Worm (Caenorhabditis elegans): ENCODE results near the gene unc-41.

The unc-41 gene

DNA sequence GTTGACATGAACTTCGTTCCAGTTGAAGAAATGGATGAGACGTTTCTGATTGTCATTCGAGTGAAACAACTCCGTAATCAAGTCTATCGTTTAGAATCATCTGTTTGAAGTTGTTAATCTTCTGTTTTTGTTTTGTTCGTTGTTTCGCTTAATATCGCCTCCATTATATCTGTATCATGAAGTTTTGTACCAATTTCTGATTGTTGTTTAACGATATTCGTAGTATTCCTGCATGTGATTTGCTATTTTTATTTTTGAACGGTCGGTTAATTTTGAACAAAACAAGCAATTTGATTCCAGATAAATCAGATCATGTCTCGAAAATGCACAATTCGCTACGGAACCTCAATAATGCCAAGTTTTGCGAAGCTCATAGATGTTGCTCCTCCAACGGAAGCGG is 6.5 kb upstream of the unc-41 start, which contains the start of gene C27H6.9:
TSS of gene C27H6.9 (plus strand) at position 301 of the 400 bp plus-strand sequence.
- TF ChIP-seq tab-1 (GFP tag; IDR thresholded peaks at IDR 0.05), result no peak
- TF ChIP-seq ztf-29 (GFP tag; IDR thresholded peaks at IDR 0.05), result no peak
- no peak for TF ChIP-seq T22C8.4 (GFP tag; IDR thresholded peaks at IDR 0.05)
- no peak for TF ChIP-seq ztf-23 (GFP tag; IDR thresholded peaks at IDR 0.05)
- TF ChIP-seq ref-1 (GFP tag; conservative IDR thresholded peaks at IDR 0.05), result no peak
- no peak for TF ChIP-seq klf-2 (GFP tag; conservative IDR thresholded peaks at IDR 0.05)
- TF ChIP-seq cog-1 (tag; optimal IDR thresholded peaks at IDR 0.05), result no peak
- no peak for TF ChIP-seq flt-1 (GFP tag; IDR thresholded peaks at IDR 0.05)
- no peak for TF ChIP-seq med-1 (GFP tag; optimal IDR thresholded peaks at IDR 0.05; ENCODE audit: insufficient read depth)

DNA sequence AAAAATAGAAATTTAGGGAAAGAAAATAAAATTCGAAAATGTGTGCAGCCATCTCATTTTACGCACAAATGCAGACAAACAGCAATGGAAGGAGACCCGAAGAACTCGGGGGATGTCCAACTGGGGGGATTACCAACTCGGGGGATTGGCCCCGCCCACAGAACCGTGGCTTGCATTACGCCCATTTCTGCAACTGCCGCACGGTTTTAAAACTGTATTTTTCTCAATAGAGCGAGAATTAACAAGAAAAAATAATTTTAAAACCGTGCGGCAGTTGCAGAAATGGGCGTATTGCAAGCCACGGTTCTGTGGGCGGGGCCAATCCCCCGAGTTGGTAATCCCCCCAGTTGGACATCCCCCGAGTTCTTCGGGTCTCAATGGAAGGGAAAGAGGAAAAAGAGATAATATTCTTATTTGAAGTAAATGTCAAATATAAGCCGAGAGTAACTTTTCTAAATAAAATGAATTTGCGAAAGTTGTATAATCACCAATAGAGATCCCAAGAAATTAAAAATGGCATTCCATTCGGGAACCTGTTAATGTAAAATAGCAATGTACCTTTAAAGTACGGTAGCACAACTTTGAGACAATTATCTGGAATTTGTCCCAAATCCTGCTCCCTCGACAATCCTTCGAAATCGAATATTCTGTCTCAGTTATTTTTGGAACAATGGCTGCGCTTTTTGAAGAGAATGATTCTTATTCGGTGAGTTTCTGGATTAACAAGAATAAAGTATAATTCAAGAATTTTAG is 4.9 kb upstream of the unc-41 start, which contains the start of the genes ruvb-1 and tofu-1:
TSS of gene ruvb-1 (minus strand) at position 72 of the 753 bp plus-strand sequence.
TSS of gene tofu-1 (plus strand) at position 417 of the 753 bp plus-strand sequence.
- TF ChIP-seq ref-1 (GFP tag; conservative IDR thresholded peaks at IDR 0.05) (peak; percentile 55; the same call in 1 of the 2 replicates), ztf-23 (GFP tag; IDR thresholded peaks at IDR 0.05) (peak; percentile 68; the same call in 1 of the 2 replicates), klf-2 (GFP tag; conservative IDR thresholded peaks at IDR 0.05) (0 out of 2 replicates have a peak, but pooled peaks have one; percentile 23), flt-1 (GFP tag; IDR thresholded peaks at IDR 0.05) (peak; percentile 76)

DNA sequence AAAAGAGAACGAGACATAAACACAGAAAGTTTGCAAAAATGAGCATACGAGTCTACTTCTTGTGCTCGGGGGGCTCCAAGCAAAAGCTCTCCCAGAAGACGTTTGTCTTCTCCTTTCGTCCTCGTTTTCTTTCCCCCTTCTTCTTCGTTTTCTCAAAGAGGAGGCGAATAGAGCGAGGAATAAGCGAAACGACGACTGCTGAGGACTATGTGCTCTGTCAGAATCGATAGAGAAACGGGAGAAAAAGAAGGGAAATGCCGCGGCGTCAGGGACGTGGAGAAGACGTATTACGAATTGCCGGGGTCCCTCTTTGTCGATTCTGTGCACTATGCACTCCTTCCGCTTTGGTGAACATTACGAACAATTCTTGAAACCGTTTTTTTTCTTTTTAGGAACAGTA is 2.4 kb upstream of the unc-41 start:
- TF ChIP-seq ztf-23 (GFP tag; IDR thresholded peaks at IDR 0.05) (no peak), ztf-29 (GFP tag; IDR thresholded peaks at IDR 0.05) (no peak)

ce11 chrV:9977211-9977610 is 1.2 kb upstream of the unc-41 start:
- TF ChIP-seq T22C8.4 (GFP tag; IDR thresholded peaks at IDR 0.05) (no peak), ref-1 (GFP tag; conservative IDR thresholded peaks at IDR 0.05) (no peak), ztf-29 (GFP tag; IDR thresholded peaks at IDR 0.05) (no peak), tab-1 (GFP tag; IDR thresholded peaks at IDR 0.05) (no peak), med-1 (GFP tag; optimal IDR thresholded peaks at IDR 0.05; ENCODE audit: insufficient read depth) (no peak), flt-1 (GFP tag; IDR thresholded peaks at IDR 0.05) (no peak), klf-2 (GFP tag; conservative IDR thresholded peaks at IDR 0.05) (no peak), ztf-23 (GFP tag; IDR thresholded peaks at IDR 0.05) (no peak), cog-1 (tag; optimal IDR thresholded peaks at IDR 0.05) (no peak)

- TF ChIP-seq tab-1 (GFP tag; IDR thresholded peaks at IDR 0.05) (no peak), flt-1 (GFP tag; IDR thresholded peaks at IDR 0.05) (no peak), med-1 (GFP tag; optimal IDR thresholded peaks at IDR 0.05; ENCODE audit: insufficient read depth) (no peak), cog-1 (tag; optimal IDR thresholded peaks at IDR 0.05) (no peak), ztf-29 (GFP tag; IDR thresholded peaks at IDR 0.05) (no peak), T22C8.4 (GFP tag; IDR thresholded peaks at IDR 0.05) (no peak), klf-2 (GFP tag; conservative IDR thresholded peaks at IDR 0.05) (no peak), ref-1 (GFP tag; conservative IDR thresholded peaks at IDR 0.05) (no peak), ztf-23 (GFP tag; IDR thresholded peaks at IDR 0.05) (no peak)
Observed at ce11 chrV:9974264-9974663, 1.8 kb downstream of the unc-41 start.

DNA sequence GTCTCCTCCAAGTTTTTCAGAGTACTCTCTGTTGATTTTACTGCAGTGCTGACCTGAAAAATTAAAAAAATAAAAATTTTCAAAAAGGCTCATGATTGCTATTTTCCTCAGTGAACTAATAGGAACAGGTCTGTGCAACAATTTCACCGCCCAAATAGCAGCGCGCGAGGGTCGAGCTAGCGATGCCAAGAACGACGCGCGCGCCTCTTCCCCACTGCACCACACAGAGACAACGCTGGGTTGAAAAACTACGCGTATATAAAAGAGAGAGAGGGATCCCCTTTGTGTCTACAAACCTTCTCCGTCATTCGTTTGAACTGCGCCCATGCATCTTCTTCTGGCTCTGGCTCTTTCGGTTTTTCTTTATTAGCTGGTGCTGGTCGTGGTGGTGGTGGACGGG is 5.9 kb downstream of the unc-41 start:
- TF ChIP-seq med-1 (GFP tag; optimal IDR thresholded peaks at IDR 0.05; ENCODE audit: insufficient read depth), result peak; percentile 70
- peak; percentile 97 for TF ChIP-seq ztf-23 (GFP tag; IDR thresholded peaks at IDR 0.05)
- peak; percentile 87 for TF ChIP-seq ref-1 (GFP tag; conservative IDR thresholded peaks at IDR 0.05)
- peak; percentile 97 for TF ChIP-seq flt-1 (GFP tag; IDR thresholded peaks at IDR 0.05)
- TF ChIP-seq tab-1 (GFP tag; IDR thresholded peaks at IDR 0.05), result peak; percentile 96
- TF ChIP-seq cog-1 (tag; optimal IDR thresholded peaks at IDR 0.05), result peak; percentile 85
- TF ChIP-seq klf-2 (GFP tag; conservative IDR thresholded peaks at IDR 0.05), result peak; percentile 95
- peak; percentile 88 for TF ChIP-seq ztf-29 (GFP tag; IDR thresholded peaks at IDR 0.05)
- peak; percentile 92 for TF ChIP-seq T22C8.4 (GFP tag; IDR thresholded peaks at IDR 0.05)

DNA sequence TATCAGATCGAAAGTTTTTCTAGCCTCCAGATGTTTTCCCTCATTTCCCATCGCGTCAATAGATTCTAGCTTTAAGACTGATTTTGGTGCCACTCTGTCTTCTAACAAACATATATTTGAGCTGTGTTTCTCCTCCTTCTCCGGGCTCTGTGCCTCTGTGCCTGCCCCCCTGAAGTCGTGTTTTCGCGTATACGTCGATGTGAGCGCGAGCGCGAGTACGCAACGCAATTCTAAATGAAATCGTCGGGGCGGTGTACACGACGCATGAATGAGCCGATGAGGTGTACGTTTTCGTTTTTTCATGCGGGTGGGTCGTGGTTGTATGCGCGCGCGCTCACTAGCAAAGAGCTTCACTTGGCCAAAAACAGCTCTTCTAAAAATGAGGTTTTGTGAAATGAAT is 10.1 kb downstream of the unc-41 start:
- TF ChIP-seq ztf-23 (GFP tag; IDR thresholded peaks at IDR 0.05) (no peak), T22C8.4 (GFP tag; IDR thresholded peaks at IDR 0.05) (no peak), ztf-29 (GFP tag; IDR thresholded peaks at IDR 0.05) (no peak), klf-2 (GFP tag; conservative IDR thresholded peaks at IDR 0.05) (no peak), cog-1 (tag; optimal IDR thresholded peaks at IDR 0.05) (no peak), ref-1 (GFP tag; conservative IDR thresholded peaks at IDR 0.05) (no peak), med-1 (GFP tag; optimal IDR thresholded peaks at IDR 0.05; ENCODE audit: insufficient read depth) (no peak), tab-1 (GFP tag; IDR thresholded peaks at IDR 0.05) (no peak), flt-1 (GFP tag; IDR thresholded peaks at IDR 0.05) (no peak)

DNA sequence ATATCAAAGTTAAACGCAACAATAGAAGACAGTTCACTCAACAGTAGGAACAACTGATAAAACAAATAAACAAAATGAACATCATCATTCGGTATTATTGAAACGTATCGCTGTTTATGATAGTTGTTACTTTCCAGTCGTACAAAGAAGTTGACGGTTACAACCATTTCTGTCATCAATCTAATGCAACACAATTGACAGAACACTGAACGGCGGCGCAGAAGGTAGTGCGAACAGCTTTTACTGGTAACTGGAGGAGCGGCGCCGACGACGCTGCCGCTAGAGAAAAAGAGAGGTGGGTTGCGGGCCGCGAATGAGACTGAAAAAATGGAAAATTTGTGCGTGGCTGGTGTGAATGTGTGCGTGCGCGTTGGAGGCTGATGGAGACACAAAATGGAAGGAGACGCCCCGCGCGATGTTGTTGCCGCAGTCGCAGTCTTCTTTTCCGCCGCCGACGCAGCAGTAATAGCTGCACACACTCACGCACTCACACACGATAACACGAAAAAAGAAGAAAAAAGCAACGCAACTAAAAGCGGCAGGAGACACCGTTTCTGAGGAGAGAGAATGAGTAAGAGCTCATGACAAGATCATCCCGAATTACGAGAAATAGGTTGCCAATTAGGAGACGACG is 11.8 kb downstream of the unc-41 start:
- TF ChIP-seq tab-1 (GFP tag; IDR thresholded peaks at IDR 0.05), result no peak
- TF ChIP-seq cog-1 (tag; optimal IDR thresholded peaks at IDR 0.05), result no peak
- no peak for TF ChIP-seq ztf-23 (GFP tag; IDR thresholded peaks at IDR 0.05)
- no peak for TF ChIP-seq ztf-29 (GFP tag; IDR thresholded peaks at IDR 0.05)
- TF ChIP-seq klf-2 (GFP tag; conservative IDR thresholded peaks at IDR 0.05), result no peak
- no peak for TF ChIP-seq T22C8.4 (GFP tag; IDR thresholded peaks at IDR 0.05)
- no peak for TF ChIP-seq ref-1 (GFP tag; conservative IDR thresholded peaks at IDR 0.05)

- TF ChIP-seq T22C8.4 (GFP tag; IDR thresholded peaks at IDR 0.05), result no peak
- TF ChIP-seq ztf-29 (GFP tag; IDR thresholded peaks at IDR 0.05), result no peak
- TF ChIP-seq klf-2 (GFP tag; conservative IDR thresholded peaks at IDR 0.05), result no peak
- TF ChIP-seq ztf-23 (GFP tag; IDR thresholded peaks at IDR 0.05), result no peak
- no peak for TF ChIP-seq cog-1 (tag; optimal IDR thresholded peaks at IDR 0.05)
- TF ChIP-seq flt-1 (GFP tag; IDR thresholded peaks at IDR 0.05), result 0 out of 2 replicates have a peak, but pooled peaks have one; percentile 9
Observed at ce11 chrV:9962916-9963315, 13.1 kb downstream of the unc-41 start.
